Fruit fly (Drosophila melanogaster) whole organism: Measurements from ENCODE around the gene CG12253.

Experiments
- EcR ChIP-seq, 2 experiments: fragments of >200 bp; optimal IDR thresholded peaks; 2 replicates each; lab custom pipeline; 2017; ENCODE audit warnings: missing biosample characterization in 2 of 2, missing genetic modification characterization in 2 of 2, missing genetic modification reagents in 2 of 2
- pan ChIP-seq: fragments of >200 bp; optimal IDR thresholded peaks from 2 replicates; lab custom pipeline; 2017
- psq ChIP-seq: fragments of >200 bp; optimal IDR thresholded peaks from 2 replicates; lab custom pipeline; 2017
- usp ChIP-seq: fragments of >200 bp; optimal IDR thresholded peaks from 2 replicates; lab custom pipeline; 2017; ENCODE audit warnings: missing biosample characterization, missing genetic modification characterization, mixed read lengths

DNA sequence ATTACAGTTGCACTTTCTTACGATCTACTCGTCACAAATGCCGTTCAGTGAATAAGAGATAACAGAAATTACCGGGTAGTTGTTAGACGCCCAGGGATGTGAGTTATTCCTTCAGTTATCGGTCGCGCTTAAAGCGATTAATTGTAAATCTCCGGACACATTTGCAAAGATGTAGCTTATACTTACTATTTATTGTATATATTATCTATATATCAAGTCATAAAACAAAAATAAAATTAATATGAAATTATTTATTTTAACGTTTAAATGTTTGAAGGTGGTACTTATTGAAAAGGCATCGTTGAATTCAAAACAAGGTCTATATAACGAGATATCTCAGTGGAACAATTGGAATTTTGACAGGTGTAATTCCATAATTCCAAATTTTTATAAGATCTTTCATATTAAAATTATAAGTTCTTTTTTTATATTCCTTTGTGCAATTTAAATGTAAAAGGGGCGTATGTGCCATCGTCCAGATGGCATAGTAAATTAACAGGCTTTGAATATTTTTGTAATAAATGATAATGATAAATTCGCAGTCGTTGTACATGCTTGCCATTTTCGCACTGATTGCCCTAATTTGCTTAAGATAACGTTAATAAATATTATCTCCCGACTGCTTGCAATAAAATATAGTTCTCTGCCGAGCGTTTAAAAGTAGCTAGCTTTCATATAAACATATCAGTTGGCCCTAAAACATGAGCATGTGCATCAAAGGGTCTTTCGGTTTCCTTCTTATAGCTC lies 13.9 kb downstream of the CG12253 start, which contains the start of the genes aub and lectin-33A:
- TF ChIP-seq EcR (GFP tag; optimal IDR thresholded peaks at IDR 0.05; lab: Kevin White, UChicago) (no peak), pan (lab: Kevin White, UChicago) (no peak), psq (no peak), usp (no peak)
